Worm (Caenorhabditis elegans) whole organism, L4 larva: ENCODE results near the gene F13D12.5.
A peak's percentile ranks its signal among the peaks of the same experiment; 100 is the strongest.

Source experiments
- D1046.2 ChIP-seq: fragments of 200-800 bp; sonication (Bioruptor generic); IDR thresholded peaks from 2 replicates; pipeline ENCODE4 v1.3.6; 2022; ENCODE audit warnings: missing genetic modification characterization, missing compliant biosample characterization
- T20F7.1 ChIP-seq: fragments of 200-800 bp; sonication (Bioruptor generic); optimal IDR thresholded peaks from 2 replicates; lab custom pipeline; 2018; ENCODE audit warnings: mild to moderate bottlenecking, missing genetic modification characterization, missing compliant biosample characterization
- Y48G9A.11 ChIP-seq: fragments of 200-800 bp; sonication (Bioruptor generic); IDR thresholded peaks from 2 replicates; pipeline ENCODE4 v1.3.6; 2022; ENCODE audit warnings: missing genetic modification reagents, missing genetic modification characterization, missing compliant biosample characterization
- Y5F2A.4 ChIP-seq: fragments of 200-800 bp; sonication (Bioruptor generic); optimal IDR thresholded peaks from 2 replicates; lab custom pipeline; 2018; ENCODE audit warnings: mild to moderate bottlenecking, missing genetic modification characterization, missing compliant biosample characterization
- ZK337.2 ChIP-seq: fragments of 200-800 bp; sonication (Bioruptor generic); IDR thresholded peaks from 2 replicates; pipeline ENCODE4 v1.3.6; 2022; ENCODE audit warnings: missing genetic modification reagents, missing genetic modification characterization, missing compliant biosample characterization
- aha-1 ChIP-seq: fragments of 150-350 bp; peaks from one replicate; lab custom pipeline; 2014; ENCODE audit warnings: missing biosample characterization, missing genetic modification characterization
- attf-4 ChIP-seq: sonication (generic microtip); optimal IDR thresholded peaks from 3 replicates; lab custom pipeline; 2017; ENCODE audit warnings: missing biosample characterization, missing genetic modification characterization
- ceh-44 ChIP-seq: fragments of 200-800 bp; sonication (Bioruptor generic); IDR thresholded peaks from 2 replicates; pipeline ENCODE4 v1.3.6; 2022; ENCODE audit warnings: missing genetic modification reagents, missing genetic modification characterization, missing compliant biosample characterization
- ctbp-1 ChIP-seq: fragments of 200-800 bp; sonication (Bioruptor generic); IDR thresholded peaks from 2 replicates; pipeline ENCODE4 v1.3.6; 2022; ENCODE audit warnings: missing genetic modification reagents, missing genetic modification characterization, missing compliant biosample characterization
- daf-8 ChIP-seq: fragments of 200-800 bp; sonication (Bioruptor generic); IDR thresholded peaks from 2 replicates; pipeline ENCODE4 v1.3.6; 2022; ENCODE audit warnings: missing genetic modification characterization, missing compliant biosample characterization
- dmd-8 ChIP-seq: fragments of 200-800 bp; sonication (Bioruptor generic); IDR thresholded peaks from 2 replicates; pipeline ENCODE4 v1.3.6; 2022; ENCODE audit warnings: missing genetic modification characterization, missing compliant biosample characterization
- duxl-1 ChIP-seq: sonication (generic microtip); optimal IDR thresholded peaks from 2 replicates; lab custom pipeline; 2016; ENCODE audit warnings: mild to moderate bottlenecking, missing genetic modification characterization, moderate library complexity, missing compliant biosample characterization; ENCODE audit not compliant: poor library complexity
- dve-1 ChIP-seq: sonication (generic microtip); optimal IDR thresholded peaks from 2 replicates; lab custom pipeline; 2017; ENCODE audit warnings: antibody characterized with exemption, mild to moderate bottlenecking, missing genetic modification characterization, missing compliant biosample characterization; ENCODE audit not compliant: insufficient read depth
- fkh-10 ChIP-seq: fragments of 150-350 bp; optimal IDR thresholded peaks from 2 replicates; lab custom pipeline; 2014; ENCODE audit warnings: missing biosample characterization, missing genetic modification reagents, missing genetic modification characterization
- jun-1 ChIP-seq: fragments of 150-350 bp; optimal IDR thresholded peaks from 2 replicates; lab custom pipeline; 2014; ENCODE audit warnings: missing biosample characterization, missing genetic modification reagents, missing genetic modification characterization
- lin-38 ChIP-seq: fragments of 200-800 bp; sonication (Bioruptor generic); IDR thresholded peaks from 2 replicates; pipeline ENCODE4 v1.3.6; 2022; ENCODE audit warnings: missing genetic modification reagents, missing genetic modification characterization, missing compliant biosample characterization
- lin-39 ChIP-seq: fragments of 150-350 bp; optimal IDR thresholded peaks from 2 replicates; lab custom pipeline; 2014; ENCODE audit warnings: missing biosample characterization, missing genetic modification reagents, missing genetic modification characterization
- mep-1 ChIP-seq: fragments of 150-350 bp; sonication (generic microtip); optimal IDR thresholded peaks from 3 replicates; lab custom pipeline; 2014; ENCODE audit warnings: missing biosample characterization, missing genetic modification characterization
- mxl-2 ChIP-seq: fragments of 200-800 bp; sonication (Bioruptor generic); conservative IDR thresholded peaks from 2 replicates; pipeline ENCODE4 v1.3.6; 2022; ENCODE audit warnings: missing genetic modification reagents, missing genetic modification characterization, missing compliant biosample characterization
- nhr-10 ChIP-seq: fragments of 150-350 bp; optimal IDR thresholded peaks from 2 replicates; lab custom pipeline; 2014; ENCODE audit warnings: missing biosample characterization, missing genetic modification characterization
- nhr-102 ChIP-seq: sonication (generic microtip); optimal IDR thresholded peaks from 2 replicates; lab custom pipeline; 2016; ENCODE audit warnings: mild to moderate bottlenecking, missing genetic modification characterization, moderate library complexity, missing compliant biosample characterization
- nhr-11 ChIP-seq: fragments of 150-350 bp; optimal IDR thresholded peaks from 2 replicates; lab custom pipeline; 2014; ENCODE audit warnings: missing biosample characterization, missing genetic modification characterization
- nhr-111 ChIP-seq: fragments of 200-800 bp; sonication (Bioruptor generic); optimal IDR thresholded peaks from 2 replicates; lab custom pipeline; 2018; ENCODE audit warnings: mild to moderate bottlenecking, missing genetic modification characterization, missing compliant biosample characterization
- nhr-237 ChIP-seq: sonication (generic microtip); optimal IDR thresholded peaks from 2 replicates; lab custom pipeline; 2017; ENCODE audit warnings: missing biosample characterization, missing genetic modification characterization
- nhr-41 ChIP-seq: fragments of 200-800 bp; sonication (Bioruptor generic); IDR thresholded peaks from 2 replicates; pipeline ENCODE4 v1.3.6; 2022; ENCODE audit warnings: missing genetic modification reagents, missing genetic modification characterization, missing compliant biosample characterization
- nhr-42 ChIP-seq: fragments of 200-800 bp; sonication (Bioruptor generic); IDR thresholded peaks from 2 replicates; pipeline ENCODE4 v1.3.6; 2022; ENCODE audit warnings: missing genetic modification characterization, missing compliant biosample characterization
- nhr-48 ChIP-seq: sonication (generic microtip); optimal IDR thresholded peaks from 2 replicates; lab custom pipeline; 2016; ENCODE audit warnings: mild to moderate bottlenecking, missing genetic modification characterization, missing compliant biosample characterization
- pha-4 ChIP-seq, 2 experiments: fragments of 150-350 bp in 1 of 2; fragments of 200-800 bp in 1 of 2; sonication (Bioruptor generic) in 1 of 2; IDR thresholded peaks in 1 of 2; optimal IDR thresholded peaks in 1 of 2; 2 replicates each; pipeline versions ENCODE4 v1.3.6 to Lab custom; 2014 to 2022; ENCODE audit warnings: missing genetic modification characterization in 2 of 2, missing genetic modification reagents in 2 of 2, missing biosample characterization in 1 of 2, missing compliant biosample characterization in 1 of 2
- saeg-2 ChIP-seq: fragments of 200-800 bp; sonication (Bioruptor generic); IDR thresholded peaks from 2 replicates; pipeline ENCODE4 v1.3.6; 2022; ENCODE audit warnings: missing genetic modification reagents, missing genetic modification characterization, missing compliant biosample characterization
- skn-1 ChIP-seq: fragments of 150-350 bp; optimal IDR thresholded peaks from 2 replicates; lab custom pipeline; 2014; ENCODE audit warnings: missing biosample characterization, missing genetic modification characterization
- snpc-4 ChIP-seq: fragments of 150-350 bp; optimal IDR thresholded peaks from 2 replicates; lab custom pipeline; 2014; ENCODE audit warnings: missing biosample characterization, missing genetic modification characterization
- spr-1 ChIP-seq: sonication (generic microtip); optimal IDR thresholded peaks from 2 replicates; lab custom pipeline; 2016; ENCODE audit warnings: mild to moderate bottlenecking, missing genetic modification characterization, missing compliant biosample characterization
- spr-3 ChIP-seq: fragments of 200-800 bp; sonication (Bioruptor generic); optimal IDR thresholded peaks from 2 replicates; lab custom pipeline; 2018; ENCODE audit warnings: mild to moderate bottlenecking, missing genetic modification characterization, missing compliant biosample characterization
- unc-62 ChIP-seq, 3 experiments: fragments of 150-350 bp in 1 of 3; sonication (generic microtip); optimal IDR thresholded peaks in 2 of 3; peaks in 1 of 3; 1 replicate in 1 of 3; 2 replicates in 2 of 3; lab custom pipeline; 2014 to 2017; ENCODE audit warnings: missing biosample characterization in 3 of 3, missing genetic modification characterization in 3 of 3, missing genetic modification reagents in 3 of 3, missing genotype in 1 of 3
- vab-7 ChIP-seq: fragments of 200-800 bp; sonication (Bioruptor generic); IDR thresholded peaks from 2 replicates; pipeline ENCODE4 v1.3.6; 2022; ENCODE audit warnings: missing genetic modification reagents, missing genetic modification characterization, missing compliant biosample characterization
- zfp-3 ChIP-seq: fragments of 200-800 bp; sonication (Bioruptor generic); conservative IDR thresholded peaks from 2 replicates; pipeline ENCODE4 v1.3.6; 2022; ENCODE audit warnings: missing genetic modification reagents, missing genetic modification characterization, missing compliant biosample characterization
- zip-2 ChIP-seq: fragments of 150-350 bp; optimal IDR thresholded peaks from 2 replicates; lab custom pipeline; 2014; ENCODE audit warnings: missing biosample characterization, missing genetic modification characterization

F13D12.5 gene

DNA sequence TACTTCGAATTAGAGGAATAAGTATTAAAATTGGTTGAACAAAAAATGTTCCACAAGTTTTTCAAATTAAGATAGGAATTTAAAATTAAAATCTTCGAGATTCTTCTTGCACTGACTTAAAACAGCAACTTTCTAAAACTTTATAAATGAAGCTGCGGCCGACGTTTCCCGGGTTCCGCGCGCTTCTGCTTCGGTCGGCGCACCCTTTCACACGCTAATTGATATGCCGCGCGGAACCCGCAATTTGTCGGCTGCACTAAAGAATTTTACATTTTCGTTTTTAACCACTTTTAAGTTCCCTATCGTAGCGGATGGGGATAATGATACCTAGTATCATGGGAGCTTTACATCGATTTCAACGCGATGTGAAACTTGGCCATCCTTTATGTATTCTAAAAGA lies 11.9 kb upstream of the F13D12.5 start:
- no peak for TF ChIP-seq daf-8
- TF ChIP-seq snpc-4 = peak; percentile 56

DNA sequence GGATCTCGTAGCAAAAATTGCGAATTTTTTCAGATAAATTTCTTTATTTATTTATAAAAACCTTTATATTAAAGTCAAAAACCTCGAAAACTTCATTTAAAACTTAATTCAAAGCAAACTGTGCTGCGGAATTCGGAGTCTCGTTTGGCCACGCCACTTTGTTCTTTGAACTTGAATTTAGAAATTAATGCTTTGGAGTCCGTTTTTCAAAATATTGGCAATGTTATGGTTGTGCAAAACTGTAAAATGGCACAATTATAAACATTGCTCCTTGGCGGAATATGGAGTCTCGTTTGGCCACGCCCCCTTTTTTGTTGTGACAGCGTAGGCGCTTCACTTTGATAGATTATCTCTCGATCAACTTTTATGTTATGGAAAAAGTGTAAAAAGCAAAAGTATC lies 7.1 kb upstream of the F13D12.5 start:
- TF ChIP-seq spr-3 (GFP tag; lab: Kevin White, UChicago) (peak; percentile 93), Y48G9A.11 (GFP tag; lab: Robert Waterston, UW) (peak; percentile 76), T20F7.1 (GFP tag; lab: Kevin White, UChicago) (peak; percentile 91), lin-39 (tag; lab: Kevin White, UChicago) (no peak), spr-1 (peak; percentile 95)

DNA sequence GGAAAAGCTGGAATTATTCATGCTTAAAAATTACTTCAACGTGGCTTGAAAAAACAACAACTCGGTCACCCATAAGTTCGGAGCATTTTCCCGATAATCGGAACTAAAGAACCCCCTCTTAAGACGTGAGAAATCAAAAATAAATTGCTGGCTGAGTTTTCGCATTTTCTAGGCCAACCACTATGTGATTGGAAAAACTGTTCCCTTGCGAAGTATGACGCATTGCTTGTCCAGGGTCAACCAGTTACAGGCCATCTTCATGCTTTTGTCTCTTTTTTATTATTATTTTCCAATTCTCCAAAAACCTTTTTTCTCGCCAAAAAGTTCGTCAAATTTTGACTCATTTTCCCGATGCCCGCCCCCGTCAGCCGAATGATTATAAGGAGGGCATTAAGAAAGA lies 6.5 kb upstream of the F13D12.5 start, which contains the start of gene F13D12.3:
TSS of gene F13D12.3 (plus strand) at position 301 of the 400 bp plus-strand sequence.
- no peak for TF ChIP-seq nhr-48 (tag; lab: Kevin White, UChicago)
- peak; percentile 21 for TF ChIP-seq aha-1 (tag; lab: Kevin White, UChicago)

DNA sequence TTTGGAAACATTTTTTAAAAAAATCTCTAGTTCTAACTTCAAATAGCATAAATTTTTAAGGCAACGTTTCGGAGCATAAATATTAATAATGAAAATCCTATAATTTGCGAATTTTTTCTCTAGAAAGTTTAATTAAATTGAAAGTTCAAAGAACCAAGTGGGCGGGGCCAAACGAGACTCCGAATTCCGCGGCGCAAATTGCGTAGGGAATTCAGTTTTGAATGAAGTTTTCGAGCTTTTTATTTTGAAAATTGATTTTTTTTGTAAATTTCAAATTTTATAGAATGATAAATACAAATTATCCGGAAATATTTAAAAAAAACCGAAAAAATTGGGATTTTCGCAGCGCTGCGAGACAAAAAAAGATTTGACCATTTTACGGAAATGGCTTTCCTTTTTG lies 5.8 kb upstream of the F13D12.5 start:
- no peak for TF ChIP-seq dmd-8 (GFP tag; lab: Robert Waterston, UW)
- TF ChIP-seq lin-38 (GFP tag; lab: Robert Waterston, UW) = no peak
- TF ChIP-seq nhr-10 = no peak
- TF ChIP-seq D1046.2 = no peak
- TF ChIP-seq nhr-102 (tag; lab: Kevin White, UChicago) = no peak
- TF ChIP-seq Y48G9A.11 (GFP tag; lab: Robert Waterston, UW) = peak; percentile 71
- TF ChIP-seq ceh-44 (GFP tag; lab: Robert Waterston, UW) = no peak
- TF ChIP-seq nhr-11 = no peak
- no peak for TF ChIP-seq mep-1
- no peak for TF ChIP-seq zip-2 (tag; lab: Kevin White, UChicago)
- no peak for TF ChIP-seq Y5F2A.4 (GFP tag; lab: Kevin White, UChicago)
- TF ChIP-seq skn-1 (tag; lab: Kevin White, UChicago) = no peak
- no peak for TF ChIP-seq jun-1 (tag; lab: Kevin White, UChicago)
- TF ChIP-seq spr-3 (GFP tag; lab: Kevin White, UChicago) = peak; percentile 77
- TF ChIP-seq zfp-3 (GFP tag; lab: Robert Waterston, UW) = no peak
- no peak for TF ChIP-seq ZK337.2 (GFP tag; lab: Robert Waterston, UW)
- no peak for TF ChIP-seq mxl-2 (GFP tag; lab: Robert Waterston, UW)
- TF ChIP-seq nhr-42 (GFP tag; lab: Robert Waterston, UW) = no peak
- TF ChIP-seq unc-62 (GFP tag; optimal IDR thresholded peaks at IDR 0.05 in 1 of 2; lab: Kevin White, UChicago) = no peak
- TF ChIP-seq unc-62 (tag; optimal IDR thresholded peaks at IDR 0.05; lab: Kevin White, UChicago) = no peak
- TF ChIP-seq daf-8 = no peak
- TF ChIP-seq dve-1 (tag; lab: Kevin White, UChicago) = no peak
- no peak for TF ChIP-seq nhr-111
- TF ChIP-seq pha-4 (GFP tag; IDR thresholded peaks at IDR 0.05; lab: Robert Waterston, UW) = no peak
- no peak for TF ChIP-seq pha-4 (tag; optimal IDR thresholded peaks at IDR 0.05; lab: Kevin White, UChicago)
- no peak for TF ChIP-seq nhr-237 (tag; lab: Kevin White, UChicago)
- TF ChIP-seq vab-7 (GFP tag; lab: Robert Waterston, UW) = no peak
- TF ChIP-seq nhr-41 = no peak
- TF ChIP-seq attf-4 (tag; lab: Kevin White, UChicago) = no peak
- TF ChIP-seq fkh-10 (GFP tag; lab: Kevin White, UChicago) = no peak
- peak; percentile 89 for TF ChIP-seq spr-1
- TF ChIP-seq ctbp-1 (GFP tag; lab: Robert Waterston, UW) = no peak
- no peak for TF ChIP-seq saeg-2 (GFP tag; lab: Robert Waterston, UW)
- no peak for TF ChIP-seq duxl-1 (tag; lab: Kevin White, UChicago)
- TF ChIP-seq T20F7.1 (GFP tag; lab: Kevin White, UChicago) = peak; percentile 87
